Fruit fly (Drosophila melanogaster) whole organism, embryonic: ENCODE data around the gene Polr1D.

Experiments used
- Awh ChIP-seq: fragments of 200-800 bp; sonication (Bioruptor generic); IDR thresholded peaks from 2 replicates; pipeline ENCODE4, ENCODE4 v1.3.6; 2022; ENCODE audit warnings: missing biosample characterization, missing genetic modification characterization
- CG10543 ChIP-seq: fragments of 200-800 bp; sonication (Bioruptor generic); optimal IDR thresholded peaks from 3 replicates; lab custom pipeline; 2017; ENCODE audit warnings: missing biosample characterization, mild to moderate bottlenecking, missing genetic modification characterization, moderate library complexity
- CG10979 ChIP-seq: fragments of 200-800 bp; sonication (Bioruptor generic); optimal IDR thresholded peaks from 2 replicates; lab custom pipeline; 2018; ENCODE audit warnings: missing biosample characterization, mild to moderate bottlenecking, missing genetic modification characterization, moderate library complexity
- CG11695 ChIP-seq: fragments of 200-800 bp; sonication (Bioruptor generic); IDR thresholded peaks from 3 replicates; pipeline ENCODE4 v1.3.6; 2022; ENCODE audit warnings: missing biosample characterization, missing genetic modification characterization
- CG12155 ChIP-seq: fragments of 200-800 bp; sonication (Bioruptor generic); optimal IDR thresholded peaks from 3 replicates; lab custom pipeline; 2016; ENCODE audit warnings: missing biosample characterization, missing genetic modification characterization
- CG12769 ChIP-seq: fragments of 200-800 bp; sonication (Bioruptor generic); optimal IDR thresholded peaks from 2 replicates; lab custom pipeline; 2019; ENCODE audit warnings: missing biosample characterization, mild to moderate bottlenecking, missing genetic modification characterization, moderate library complexity
- CG13775 ChIP-seq: fragments of 200-800 bp; sonication (Bioruptor generic); optimal IDR thresholded peaks from 3 replicates; lab custom pipeline; 2017; ENCODE audit warnings: missing biosample characterization, mild to moderate bottlenecking, missing genetic modification characterization
- CG14710 ChIP-seq: fragments of 200-800 bp; sonication (Bioruptor generic); optimal IDR thresholded peaks from 3 replicates; lab custom pipeline; 2019; ENCODE audit warnings: missing biosample characterization, mild to moderate bottlenecking, missing genetic modification characterization, moderate library complexity
- CG14965 ChIP-seq: fragments of 200-800 bp; sonication (Bioruptor generic); optimal IDR thresholded peaks from 2 replicates; lab custom pipeline; 2016; ENCODE audit warnings: missing biosample characterization, missing genetic modification characterization, borderline replicate concordance
- CG15514 ChIP-seq: fragments of 200-800 bp; sonication (Bioruptor generic); optimal IDR thresholded peaks from 3 replicates; lab custom pipeline; 2017; ENCODE audit warnings: missing biosample characterization, missing genetic modification characterization, mild to moderate bottlenecking, moderate library complexity, missing genetic modification reagents
- CG17568 ChIP-seq: fragments of 200-800 bp; sonication (Bioruptor generic); optimal IDR thresholded peaks from 2 replicates; lab custom pipeline; 2018; ENCODE audit warnings: missing biosample characterization, mild to moderate bottlenecking, missing genetic modification characterization, moderate library complexity
- CG30020 ChIP-seq: fragments of 200-800 bp; optimal IDR thresholded peaks from 2 replicates; lab custom pipeline; 2019; ENCODE audit warnings: missing biosample characterization, mild to moderate bottlenecking, missing genetic modification characterization, moderate library complexity
- CG31388 ChIP-seq: fragments of 200-800 bp; sonication (Bioruptor generic); optimal IDR thresholded peaks from 2 replicates; lab custom pipeline; 2016; ENCODE audit warnings: missing biosample characterization, missing genetic modification characterization
- CG3847 ChIP-seq: fragments of 200-800 bp; sonication (Bioruptor generic); IDR thresholded peaks from 2 replicates; pipeline ENCODE4 v1.3.6; 2022; ENCODE audit warnings: missing biosample characterization, missing genetic modification characterization
- CG8089 ChIP-seq: fragments of 200-800 bp; sonication (Bioruptor generic); optimal IDR thresholded peaks from 3 replicates; lab custom pipeline; 2016; ENCODE audit warnings: missing biosample characterization, missing genetic modification characterization
- CG8290 ChIP-seq, 3 experiments: fragments of 200-800 bp; sonication (Bioruptor generic); optimal IDR thresholded peaks; 2 replicates each; lab custom pipeline; 2016 to 2019; ENCODE audit warnings: missing biosample characterization in 3 of 3, missing genetic modification characterization in 3 of 3, mild to moderate bottlenecking in 2 of 3, moderate library complexity in 1 of 3
- CG8388 ChIP-seq: fragments of 200-800 bp; sonication (Bioruptor generic); optimal IDR thresholded peaks from 2 replicates; lab custom pipeline; 2019; ENCODE audit warnings: missing biosample characterization, mild to moderate bottlenecking, missing genetic modification characterization, moderate library complexity
- CG9932 ChIP-seq: fragments of 200-800 bp; sonication (Bioruptor generic); IDR thresholded peaks from 2 replicates; pipeline ENCODE4 v1.3.6; 2022; ENCODE audit warnings: missing biosample characterization, missing genetic modification characterization
- D19B ChIP-seq: fragments of 200-800 bp; sonication (Bioruptor generic); optimal IDR thresholded peaks from 2 replicates; lab custom pipeline; 2017; ENCODE audit warnings: missing biosample characterization, mild to moderate bottlenecking, missing genetic modification characterization
- Drgx ChIP-seq: fragments of 200-800 bp; sonication (Bioruptor generic); IDR thresholded peaks from 2 replicates; pipeline ENCODE4 v1.3.6; 2022; ENCODE audit warnings: missing biosample characterization, missing genetic modification characterization
- Hr39 ChIP-seq: fragments of >200 bp; optimal IDR thresholded peaks from 2 replicates; lab custom pipeline; 2017
- Med ChIP-seq: fragments of 200-800 bp; sonication (Bioruptor generic); peaks from one replicate; lab custom pipeline; 2016; ENCODE audit warnings: missing biosample characterization, missing genetic modification characterization, mild to moderate bottlenecking, inconsistent platforms, moderate library complexity
- NFAT ChIP-seq: fragments of 200-800 bp; sonication (Bioruptor generic); IDR thresholded peaks from 2 replicates; pipeline ENCODE4 v1.3.6; 2022; ENCODE audit warnings: missing biosample characterization, missing genetic modification characterization
- Oaz ChIP-seq: fragments of 200-800 bp; sonication (Bioruptor generic); IDR thresholded peaks from 2 replicates; pipeline ENCODE4 v1.3.6; 2022; ENCODE audit warnings: missing biosample characterization, missing genetic modification characterization
- PHDP ChIP-seq: fragments of 200-800 bp; sonication (Bioruptor generic); optimal IDR thresholded peaks from 3 replicates; lab custom pipeline; 2018; ENCODE audit warnings: missing biosample characterization, mild to moderate bottlenecking, missing genetic modification characterization, moderate library complexity
- az2 ChIP-seq: fragments of 200-800 bp; sonication (Bioruptor generic); optimal IDR thresholded peaks from 3 replicates; lab custom pipeline; 2016; ENCODE audit warnings: missing biosample characterization, missing genetic modification characterization
- dmrt99B ChIP-seq: fragments of 200-800 bp; sonication (Bioruptor generic); optimal IDR thresholded peaks from 2 replicates; lab custom pipeline; 2018; ENCODE audit warnings: missing biosample characterization, mild to moderate bottlenecking, missing genetic modification characterization, moderate library complexity
- exex ChIP-seq: fragments of 200-800 bp; sonication (Bioruptor generic); optimal IDR thresholded peaks from 4 replicates; lab custom pipeline; 2018; ENCODE audit warnings: missing biosample characterization, mild to moderate bottlenecking, missing genetic modification characterization, moderate library complexity
- fd64A ChIP-seq: fragments of 200-800 bp; sonication (Bioruptor generic); optimal IDR thresholded peaks from 3 replicates; lab custom pipeline; 2018; ENCODE audit warnings: missing biosample characterization, mild to moderate bottlenecking, missing genetic modification characterization
- fru ChIP-seq: fragments of >200 bp; optimal IDR thresholded peaks from 2 replicates; lab custom pipeline; 2017
- gsb ChIP-seq: fragments of 200-800 bp; sonication (Bioruptor generic); IDR thresholded peaks from 2 replicates; pipeline ENCODE4 v1.3.6; 2022; ENCODE audit warnings: missing biosample characterization, missing genetic modification characterization
- hb ChIP-seq: fragments of 200-800 bp; sonication (Bioruptor generic); IDR thresholded peaks from 3 replicates; pipeline ENCODE4 v1.3.6; 2022; ENCODE audit warnings: missing biosample characterization, missing genetic modification characterization; ENCODE audit not compliant: partially characterized antibody
- hbn ChIP-seq: fragments of 200-800 bp; sonication (Bioruptor generic); IDR thresholded peaks from 2 replicates; pipeline ENCODE4 v1.3.6; 2022; ENCODE audit warnings: missing biosample characterization, missing genetic modification characterization; ENCODE audit not compliant: partially characterized antibody
- inv ChIP-seq: fragments of 200-800 bp; sonication (Bioruptor generic); IDR thresholded peaks from 2 replicates; pipeline ENCODE4 v1.3.6; 2022; ENCODE audit warnings: missing biosample characterization, missing genetic modification characterization; ENCODE audit not compliant: partially characterized antibody
- jing ChIP-seq: fragments of 200-800 bp; sonication (Bioruptor generic); optimal IDR thresholded peaks from 2 replicates; lab custom pipeline; 2018; ENCODE audit warnings: missing biosample characterization, mild to moderate bottlenecking, missing genetic modification characterization
- kay ChIP-seq: fragments of 200-800 bp; sonication (Bioruptor generic); optimal IDR thresholded peaks from 2 replicates; lab custom pipeline; 2016; ENCODE audit warnings: missing biosample characterization, missing genetic modification characterization
- klu ChIP-seq: fragments of 200-800 bp; sonication (Bioruptor generic); IDR thresholded peaks from 2 replicates; pipeline ENCODE4 v1.3.6; 2022; ENCODE audit warnings: missing biosample characterization, missing genetic modification characterization
- lola ChIP-seq, 3 experiments: fragments of >200 bp in 2 of 3; fragments of 200-800 bp in 1 of 3; sonication (Bioruptor generic) in 1 of 3; optimal IDR thresholded peaks; 2 replicates each; lab custom pipeline; 2017 to 2019; ENCODE audit warnings: missing biosample characterization in 3 of 3, missing genetic modification characterization in 3 of 3, mild to moderate bottlenecking in 1 of 3, moderate library complexity in 1 of 3
- p53 ChIP-seq: fragments of 200-800 bp; sonication (Bioruptor generic); optimal IDR thresholded peaks from 2 replicates; lab custom pipeline; 2016; ENCODE audit warnings: missing biosample characterization, missing genetic modification characterization
- pho ChIP-seq: fragments of 200-800 bp; sonication (Bioruptor generic); optimal IDR thresholded peaks from 2 replicates; lab custom pipeline; 2016; ENCODE audit warnings: missing biosample characterization, missing genetic modification characterization
- phol ChIP-seq: fragments of 200-800 bp; sonication (Bioruptor generic); optimal IDR thresholded peaks from 3 replicates; lab custom pipeline; 2018; ENCODE audit warnings: missing biosample characterization, mild to moderate bottlenecking, missing genetic modification characterization, moderate library complexity
- repo ChIP-seq: fragments of 200-800 bp; sonication (Bioruptor generic); optimal IDR thresholded peaks from 2 replicates; lab custom pipeline; 2016; ENCODE audit warnings: missing biosample characterization, missing genetic modification characterization
- scrt ChIP-seq: fragments of 200-800 bp; sonication (Bioruptor generic); optimal IDR thresholded peaks from 2 replicates; lab custom pipeline; 2018; ENCODE audit warnings: missing biosample characterization, mild to moderate bottlenecking, missing genetic modification characterization, moderate library complexity
- sr ChIP-seq: fragments of 200-800 bp; sonication (Bioruptor generic); IDR thresholded peaks from 3 replicates; pipeline ENCODE4 v1.3.6; 2022; ENCODE audit warnings: missing biosample characterization, missing genetic modification characterization
- stwl ChIP-seq: fragments of 200-800 bp; sonication (Bioruptor generic); optimal IDR thresholded peaks from 3 replicates; lab custom pipeline; 2018; ENCODE audit warnings: missing biosample characterization, mild to moderate bottlenecking, missing genetic modification characterization, moderate library complexity
- unpg ChIP-seq: fragments of 200-800 bp; sonication (Bioruptor generic); optimal IDR thresholded peaks from 3 replicates; lab custom pipeline; 2018; ENCODE audit warnings: missing biosample characterization, mild to moderate bottlenecking, missing genetic modification characterization, moderate library complexity
- vnd ChIP-seq: fragments of 200-800 bp; sonication (Bioruptor generic); IDR thresholded peaks from 3 replicates; pipeline ENCODE4 v1.3.6; 2022; ENCODE audit warnings: missing biosample characterization, missing genetic modification characterization; ENCODE audit not compliant: partially characterized antibody
- zfh1 ChIP-seq: fragments of 200-800 bp; sonication (Bioruptor generic); IDR thresholded peaks from 3 replicates; pipeline ENCODE4 v1.3.6; 2022; ENCODE audit warnings: missing biosample characterization, missing genetic modification characterization

Gene Polr1D

dm6 chr2L:19123472-19124070, 11.5 kb downstream of the Polr1D start, which contains the start of gene Phb1 (continued):
- TF ChIP-seq D19B (GFP tag; lab: Kevin White, UChicago) (no peak), stwl (peak; percentile 69), CG10979 (no peak), PHDP (tag; lab: Kevin White, UChicago) (no peak), sr (GFP tag; lab: Robert Waterston, UW) (no peak), lola (GFP tag; optimal IDR thresholded peaks at IDR 0.05; lab: Kevin White, UChicago) (no peak), CG8388 (GFP tag; lab: Kevin White, UChicago) (no peak), hbn (GFP tag; lab: Robert Waterston, UW) (peak; percentile 72), exex (tag; lab: Kevin White, UChicago) (no peak), fru (lab: Kevin White, UChicago) (no peak), zfh1 (GFP tag; lab: Robert Waterston, UW) (no peak), fd64A (GFP tag; lab: Kevin White, UChicago) (no peak), Med (GFP tag; lab: Kevin White, UChicago) (no peak), kay (GFP tag; lab: Kevin White, UChicago) (no peak), repo (GFP tag; lab: Kevin White, UChicago) (no peak), Awh (GFP tag; lab: Robert Waterston, UW) (no peak), CG10543 (GFP tag; lab: Kevin White, UChicago) (no peak), CG14710 (tag; lab: Kevin White, UChicago) (peak; percentile 16), phol (tag; lab: Kevin White, UChicago) (peak; percentile 18), gsb (GFP tag; lab: Robert Waterston, UW) (no peak), CG8089 (GFP tag; lab: Kevin White, UChicago) (no peak), Oaz (GFP tag; lab: Robert Waterston, UW) (no peak), CG17568 (GFP tag; lab: Kevin White, UChicago) (no peak), CG14965 (GFP tag; lab: Kevin White, UChicago) (no peak), CG3847 (no peak), Hr39 (lab: Kevin White, UChicago) (no peak), inv (GFP tag; lab: Robert Waterston, UW) (peak; percentile 74), CG9932 (GFP tag; lab: Robert Waterston, UW) (no peak), hb (GFP tag; lab: Robert Waterston, UW) (peak; percentile 92), p53 (no peak), CG13775 (GFP tag; lab: Kevin White, UChicago) (no peak), klu (no peak), CG12155 (GFP tag; lab: Kevin White, UChicago) (no peak), vnd (GFP tag; lab: Robert Waterston, UW) (peak; percentile 87), CG12769 (tag; lab: Kevin White, UChicago) (no peak), NFAT (no peak), CG15514 (no peak), scrt (GFP tag; lab: Kevin White, UChicago) (no peak), pho (no peak), dmrt99B (no peak), CG11695 (GFP tag; lab: Robert Waterston, UW) (no peak), CG30020 (tag; lab: Kevin White, UChicago) (peak; percentile 1), Drgx (GFP tag; lab: Robert Waterston, UW) (no peak), jing (GFP tag; lab: Kevin White, UChicago) (no peak), CG31388 (GFP tag; lab: Kevin White, UChicago) (no peak), CG8290 (GFP tag; optimal IDR thresholded peaks at IDR 0.05; lab: Kevin White, UChicago) (no peak), CG8290 (tag; optimal IDR thresholded peaks at IDR 0.05; lab: Kevin White, UChicago) (no peak), az2 (GFP tag; lab: Kevin White, UChicago) (no peak), unpg (GFP tag; lab: Kevin White, UChicago) (no peak)
